Worm (Caenorhabditis elegans) whole organism, L4 larva: ENCODE results near the gene fbxa-75.

Experiments used
- T20F7.1 ChIP-seq: fragments of 200-800 bp; sonication (Bioruptor generic); optimal IDR thresholded peaks from 2 replicates; lab custom pipeline; 2018; ENCODE audit warnings: mild to moderate bottlenecking, missing genetic modification characterization, missing compliant biosample characterization
- Y5F2A.4 ChIP-seq: fragments of 200-800 bp; sonication (Bioruptor generic); optimal IDR thresholded peaks from 2 replicates; lab custom pipeline; 2018; ENCODE audit warnings: mild to moderate bottlenecking, missing genetic modification characterization, missing compliant biosample characterization
- Y75B8A.6 ChIP-seq: fragments of 200-800 bp; sonication (Bioruptor generic); IDR thresholded peaks from 2 replicates; pipeline ENCODE4 v1.3.6; 2022; ENCODE audit warnings: missing genetic modification reagents, missing genetic modification characterization, missing compliant biosample characterization
- ceh-28 ChIP-seq: fragments of 150-350 bp; optimal IDR thresholded peaks from 2 replicates; lab custom pipeline; 2014; ENCODE audit warnings: missing biosample characterization, missing genetic modification reagents, missing genetic modification characterization
- cey-2 ChIP-seq: sonication (generic microtip); optimal IDR thresholded peaks from 3 replicates; lab custom pipeline; 2017; ENCODE audit warnings: missing genetic modification characterization, mild to moderate bottlenecking, missing compliant biosample characterization, antibody characterized with exemption, borderline replicate concordance; ENCODE audit not compliant: insufficient read depth
- ctbp-1 ChIP-seq: fragments of 200-800 bp; sonication (Bioruptor generic); IDR thresholded peaks from 2 replicates; pipeline ENCODE4 v1.3.6; 2022; ENCODE audit warnings: missing genetic modification reagents, missing genetic modification characterization, missing compliant biosample characterization
- daf-12 ChIP-seq: fragments of 150-350 bp; optimal IDR thresholded peaks from 2 replicates; lab custom pipeline; 2014; ENCODE audit warnings: missing biosample characterization, missing genetic modification reagents, missing genetic modification characterization
- daf-16 ChIP-seq, 3 experiments: sonication (generic microtip); optimal IDR thresholded peaks; 2 replicates each; lab custom pipeline; 2016 to 2017; ENCODE audit warnings: missing genetic modification characterization in 3 of 3, missing genetic modification reagents in 3 of 3, mild to moderate bottlenecking in 2 of 3, missing compliant biosample characterization in 2 of 3, missing biosample characterization in 1 of 3, moderate library complexity in 1 of 3
- dmd-6 ChIP-seq: fragments of 200-800 bp; sonication (Bioruptor generic); IDR thresholded peaks from 2 replicates; pipeline ENCODE4 v1.3.6; 2022; ENCODE audit warnings: missing genetic modification reagents, missing genetic modification characterization, missing compliant biosample characterization
- dve-1 ChIP-seq: sonication (generic microtip); optimal IDR thresholded peaks from 2 replicates; lab custom pipeline; 2017; ENCODE audit warnings: antibody characterized with exemption, mild to moderate bottlenecking, missing genetic modification characterization, missing compliant biosample characterization; ENCODE audit not compliant: insufficient read depth
- egl-27 ChIP-seq: sonication (generic microtip); optimal IDR thresholded peaks from 3 replicates; lab custom pipeline; 2017; ENCODE audit warnings: missing biosample characterization, missing genetic modification reagents, missing genetic modification characterization
- fos-1 ChIP-seq: fragments of 150-350 bp; optimal IDR thresholded peaks from 2 replicates; lab custom pipeline; 2014; ENCODE audit warnings: missing biosample characterization, missing genetic modification characterization
- hif-1 ChIP-seq, 2 experiments: sonication (generic microtip); optimal IDR thresholded peaks; 2 replicates each; lab custom pipeline; 2016 to 2017; ENCODE audit warnings: missing compliant biosample characterization in 2 of 2, missing genetic modification characterization in 2 of 2, missing genetic modification reagents in 2 of 2, missing genotype in 2 of 2, mild to moderate bottlenecking in 1 of 2
- hlh-11 ChIP-seq: fragments of 200-800 bp; sonication (Bioruptor generic); optimal IDR thresholded peaks from 2 replicates; lab custom pipeline; 2018; ENCODE audit warnings: mild to moderate bottlenecking, missing genetic modification characterization, missing compliant biosample characterization
- hlh-30 ChIP-seq: sonication (generic microtip); optimal IDR thresholded peaks from 2 replicates; lab custom pipeline; 2017; ENCODE audit warnings: antibody characterized with exemption, mild to moderate bottlenecking, missing genetic modification characterization, missing compliant biosample characterization; ENCODE audit not compliant: insufficient read depth
- jun-1 ChIP-seq: fragments of 150-350 bp; optimal IDR thresholded peaks from 2 replicates; lab custom pipeline; 2014; ENCODE audit warnings: missing biosample characterization, missing genetic modification reagents, missing genetic modification characterization
- lin-1 ChIP-seq: fragments of 200-800 bp; sonication (Bioruptor generic); IDR thresholded peaks from 2 replicates; pipeline ENCODE4 v1.3.6; 2022; ENCODE audit warnings: missing genetic modification reagents, missing genetic modification characterization, missing compliant biosample characterization
- lin-13 ChIP-seq: fragments of 150-350 bp; optimal IDR thresholded peaks from 2 replicates; lab custom pipeline; 2014; ENCODE audit warnings: missing biosample characterization, missing genetic modification reagents, missing genetic modification characterization
- lin-29 ChIP-seq: fragments of 200-800 bp; sonication (Bioruptor generic); IDR thresholded peaks from 2 replicates; pipeline ENCODE4 v1.3.6; 2022; ENCODE audit warnings: missing genetic modification reagents, missing genetic modification characterization, missing compliant biosample characterization
- lir-3 ChIP-seq: sonication (generic microtip); optimal IDR thresholded peaks from 2 replicates; lab custom pipeline; 2016; ENCODE audit warnings: mild to moderate bottlenecking, missing genetic modification characterization, missing compliant biosample characterization
- lsy-2 ChIP-seq, 2 experiments: fragments of 150-350 bp in 1 of 2; sonication (generic microtip) in 1 of 2; optimal IDR thresholded peaks; 2 replicates each; lab custom pipeline; 2014 to 2017; ENCODE audit warnings: missing biosample characterization in 2 of 2, missing genetic modification characterization in 2 of 2
- madf-9 ChIP-seq: fragments of 200-800 bp; sonication (Bioruptor generic); conservative IDR thresholded peaks from 2 replicates; pipeline ENCODE4 v1.3.6; 2022; ENCODE audit warnings: missing genetic modification reagents, missing genetic modification characterization, missing compliant biosample characterization
- mdl-1 ChIP-seq, 2 experiments: fragments of 150-350 bp in 1 of 2; sonication (generic microtip) in 1 of 2; optimal IDR thresholded peaks; 2 replicates each; lab custom pipeline; 2014 to 2017; ENCODE audit warnings: missing biosample characterization in 2 of 2, missing genetic modification characterization in 2 of 2
- mep-1 ChIP-seq: fragments of 150-350 bp; sonication (generic microtip); optimal IDR thresholded peaks from 3 replicates; lab custom pipeline; 2014; ENCODE audit warnings: missing biosample characterization, missing genetic modification characterization
- mxl-2 ChIP-seq: fragments of 200-800 bp; sonication (Bioruptor generic); conservative IDR thresholded peaks from 2 replicates; pipeline ENCODE4 v1.3.6; 2022; ENCODE audit warnings: missing genetic modification reagents, missing genetic modification characterization, missing compliant biosample characterization
- mxl-3 ChIP-seq: fragments of 200-800 bp; sonication (Bioruptor generic); optimal IDR thresholded peaks from 2 replicates; lab custom pipeline; 2018; ENCODE audit warnings: mild to moderate bottlenecking, missing genetic modification characterization, missing compliant biosample characterization
- nhr-10 ChIP-seq: fragments of 150-350 bp; optimal IDR thresholded peaks from 2 replicates; lab custom pipeline; 2014; ENCODE audit warnings: missing biosample characterization, missing genetic modification characterization
- nhr-102 ChIP-seq: sonication (generic microtip); optimal IDR thresholded peaks from 2 replicates; lab custom pipeline; 2016; ENCODE audit warnings: mild to moderate bottlenecking, missing genetic modification characterization, moderate library complexity, missing compliant biosample characterization
- nhr-28 ChIP-seq: fragments of 150-350 bp; optimal IDR thresholded peaks from 2 replicates; lab custom pipeline; 2014; ENCODE audit warnings: missing biosample characterization, missing genetic modification characterization
- nhr-41 ChIP-seq: fragments of 200-800 bp; sonication (Bioruptor generic); IDR thresholded peaks from 2 replicates; pipeline ENCODE4 v1.3.6; 2022; ENCODE audit warnings: missing genetic modification reagents, missing genetic modification characterization, missing compliant biosample characterization
- nhr-48 ChIP-seq: sonication (generic microtip); optimal IDR thresholded peaks from 2 replicates; lab custom pipeline; 2016; ENCODE audit warnings: mild to moderate bottlenecking, missing genetic modification characterization, missing compliant biosample characterization
- nhr-6 ChIP-seq: fragments of 150-350 bp; optimal IDR thresholded peaks from 2 replicates; lab custom pipeline; 2014; ENCODE audit warnings: missing biosample characterization, missing genetic modification characterization
- nhr-77 ChIP-seq: fragments of 150-350 bp; optimal IDR thresholded peaks from 2 replicates; lab custom pipeline; 2014; ENCODE audit warnings: missing biosample characterization, missing genetic modification characterization
- pha-4 ChIP-seq, 2 experiments: fragments of 150-350 bp in 1 of 2; fragments of 200-800 bp in 1 of 2; sonication (Bioruptor generic) in 1 of 2; IDR thresholded peaks in 1 of 2; optimal IDR thresholded peaks in 1 of 2; 2 replicates each; pipeline versions ENCODE4 v1.3.6 to Lab custom; 2014 to 2022; ENCODE audit warnings: missing genetic modification characterization in 2 of 2, missing genetic modification reagents in 2 of 2, missing biosample characterization in 1 of 2, missing compliant biosample characterization in 1 of 2
- php-3 ChIP-seq: fragments of 200-800 bp; sonication (Bioruptor generic); IDR thresholded peaks from 2 replicates; pipeline ENCODE4 v1.3.6; 2022; ENCODE audit warnings: missing genetic modification reagents, missing genetic modification characterization, missing compliant biosample characterization
- pqm-1 ChIP-seq: sonication (generic microtip); optimal IDR thresholded peaks from 2 replicates; lab custom pipeline; 2017; ENCODE audit warnings: missing biosample characterization, missing genetic modification characterization
- saeg-2 ChIP-seq: fragments of 200-800 bp; sonication (Bioruptor generic); IDR thresholded peaks from 2 replicates; pipeline ENCODE4 v1.3.6; 2022; ENCODE audit warnings: missing genetic modification reagents, missing genetic modification characterization, missing compliant biosample characterization
- set-16 ChIP-seq: fragments of 200-800 bp; sonication (Bioruptor generic); IDR thresholded peaks from 2 replicates; pipeline ENCODE4 v1.3.6; 2022; ENCODE audit warnings: missing genetic modification reagents, missing genetic modification characterization, missing compliant biosample characterization
- skn-1 ChIP-seq: fragments of 150-350 bp; optimal IDR thresholded peaks from 2 replicates; lab custom pipeline; 2014; ENCODE audit warnings: missing biosample characterization, missing genetic modification characterization
- spr-3 ChIP-seq: fragments of 200-800 bp; sonication (Bioruptor generic); optimal IDR thresholded peaks from 2 replicates; lab custom pipeline; 2018; ENCODE audit warnings: mild to moderate bottlenecking, missing genetic modification characterization, missing compliant biosample characterization
- tag-97 ChIP-seq: fragments of 200-800 bp; sonication (Bioruptor generic); IDR thresholded peaks from 2 replicates; pipeline ENCODE4 v1.3.6; 2022; ENCODE audit warnings: missing genetic modification characterization, missing compliant biosample characterization
- tra-1 ChIP-seq: fragments of 200-800 bp; sonication (Bioruptor generic); IDR thresholded peaks from 2 replicates; pipeline ENCODE4 v1.3.6; 2022; ENCODE audit warnings: missing genetic modification reagents, missing genetic modification characterization, missing compliant biosample characterization
- unc-39 ChIP-seq: sonication (generic microtip); optimal IDR thresholded peaks from 2 replicates; lab custom pipeline; 2017; ENCODE audit warnings: missing biosample characterization, missing genetic modification characterization
- zfp-2 ChIP-seq: sonication (generic microtip); optimal IDR thresholded peaks from 2 replicates; lab custom pipeline; 2016; ENCODE audit warnings: mild to moderate bottlenecking, missing genetic modification characterization, missing compliant biosample characterization
- zip-11 ChIP-seq: fragments of 200-800 bp; sonication (Bioruptor generic); IDR thresholded peaks from 2 replicates; pipeline ENCODE4 v1.3.6; 2022; ENCODE audit warnings: missing genetic modification characterization, missing compliant biosample characterization
- zip-2 ChIP-seq: fragments of 150-350 bp; optimal IDR thresholded peaks from 2 replicates; lab custom pipeline; 2014; ENCODE audit warnings: missing biosample characterization, missing genetic modification characterization
- ztf-7 ChIP-seq: fragments of 150-350 bp; optimal IDR thresholded peaks from 2 replicates; lab custom pipeline; 2014; ENCODE audit warnings: missing biosample characterization, missing genetic modification characterization

The fbxa-75 gene

ce11 chrIII:1275513-1275912 is 28.0 kb upstream of the fbxa-75 start, which contains the start of gene fbxa-30:
Gene fbxa-30 (minus strand): TSS chrIII:1275613.
- TF ChIP-seq unc-39 (no peak), lin-13 (GFP tag; lab: Kevin White, UChicago) (no peak)

ce11 chrIII:1279197-1279596 is 24.3 kb upstream of the fbxa-75 start:
- TF ChIP-seq zip-11 (GFP tag; lab: Robert Waterston, UW): no peak
- peak; percentile 97 for TF ChIP-seq php-3
- peak; percentile 61; the same call in 1 of the 2 replicates for TF ChIP-seq nhr-41 (GFP tag; lab: Robert Waterston, UW)
- TF ChIP-seq hif-1 (tag; optimal IDR thresholded peaks at IDR 0.05; lab: Kevin White, UChicago): peak in 1 of 2 experiments; percentile 45
- peak; percentile 35 for TF ChIP-seq nhr-10 (tag; lab: Kevin White, UChicago)
- TF ChIP-seq mxl-2: no peak
- peak in 1 of 2 experiments; percentile 95 for TF ChIP-seq daf-16 (GFP tag; optimal IDR thresholded peaks at IDR 0.05; lab: Kevin White, UChicago)
- peak; percentile 99 for TF ChIP-seq daf-16 (tag; optimal IDR thresholded peaks at IDR 0.05; lab: Kevin White, UChicago)
- peak; percentile 90 for TF ChIP-seq dmd-6 (GFP tag; lab: Robert Waterston, UW)
- peak; percentile 73 for TF ChIP-seq nhr-6 (tag; lab: Kevin White, UChicago)
- peak; percentile 46 for TF ChIP-seq fos-1 (tag; lab: Kevin White, UChicago)
- TF ChIP-seq cey-2 (tag; lab: Kevin White, UChicago): peak; percentile 15
- TF ChIP-seq mxl-3 (GFP tag; lab: Kevin White, UChicago): peak; percentile 74
- TF ChIP-seq pqm-1 (tag; lab: Kevin White, UChicago): peak; percentile 99
- TF ChIP-seq nhr-28 (tag; lab: Kevin White, UChicago): peak; percentile 81
- TF ChIP-seq ztf-7 (tag; lab: Kevin White, UChicago): peak; percentile 84
- no peak for TF ChIP-seq tag-97
- peak; percentile 76 for TF ChIP-seq nhr-102 (tag; lab: Kevin White, UChicago)
- TF ChIP-seq zfp-2 (tag; lab: Kevin White, UChicago): no peak
- TF ChIP-seq skn-1: no peak
- TF ChIP-seq zip-2 (tag; lab: Kevin White, UChicago): peak; percentile 95
- no peak for TF ChIP-seq lin-29
- peak; percentile 98 for TF ChIP-seq dve-1 (tag; lab: Kevin White, UChicago)
- TF ChIP-seq unc-39: no peak
- peak; percentile 61; the same call in 1 of the 2 replicates for TF ChIP-seq pha-4 (GFP tag; IDR thresholded peaks at IDR 0.05; lab: Robert Waterston, UW)
- peak; percentile 36 for TF ChIP-seq pha-4 (tag; optimal IDR thresholded peaks at IDR 0.05; lab: Kevin White, UChicago)
- no peak for TF ChIP-seq ctbp-1 (GFP tag; lab: Robert Waterston, UW)
- no peak for TF ChIP-seq madf-9
- peak; percentile 47 for TF ChIP-seq hlh-30 (tag; lab: Kevin White, UChicago)
- peak; percentile 33 for TF ChIP-seq jun-1 (tag; lab: Kevin White, UChicago)
- TF ChIP-seq lir-3 (tag; lab: Kevin White, UChicago): no peak
- TF ChIP-seq lin-1 (GFP tag; lab: Robert Waterston, UW): peak; percentile 93
- TF ChIP-seq mdl-1 (tag; optimal IDR thresholded peaks at IDR 0.05; lab: Kevin White, UChicago): peak in 1 of 2 experiments; percentile 88
- TF ChIP-seq Y5F2A.4: no peak
- TF ChIP-seq saeg-2 (GFP tag; lab: Robert Waterston, UW): peak; percentile 58; the same call in 1 of the 2 replicates
- TF ChIP-seq Y75B8A.6: no peak
- no peak for TF ChIP-seq ceh-28 (tag; lab: Kevin White, UChicago)
- TF ChIP-seq spr-3: no peak
- TF ChIP-seq mep-1 (tag; lab: Kevin White, UChicago): peak; percentile 37
- no peak for TF ChIP-seq egl-27 (tag; lab: Kevin White, UChicago)
- peak; percentile 76 for TF ChIP-seq nhr-48 (tag; lab: Kevin White, UChicago)
- no peak for TF ChIP-seq daf-12
- TF ChIP-seq hlh-11: peak; percentile 97
- peak in 1 of 2 experiments; percentile 49 for TF ChIP-seq lsy-2 (tag; optimal IDR thresholded peaks at IDR 0.05; lab: Kevin White, UChicago)
- TF ChIP-seq nhr-77 (tag; lab: Kevin White, UChicago): peak; percentile 94
- TF ChIP-seq T20F7.1: peak; percentile 76
- TF ChIP-seq set-16 (GFP tag; lab: Robert Waterston, UW): no peak
- TF ChIP-seq tra-1 (GFP tag; lab: Robert Waterston, UW): 0 out of 2 replicates have a peak, but pooled peaks have one; percentile 33
